Worm (Caenorhabditis elegans) whole organism, L3 larva: ENCODE results near the gene C14E2.7.
A peak's percentile ranks its signal among the peaks of the same experiment; 100 is the strongest.

Experiments used
- ZK546.5 ChIP-seq: sonication (generic microtip); optimal IDR thresholded peaks from 2 replicates; lab custom pipeline; 2017; ENCODE audit warnings: missing biosample characterization, missing genetic modification characterization
- ceh-28 ChIP-seq: fragments of 150-350 bp; optimal IDR thresholded peaks from 2 replicates; lab custom pipeline; 2014; ENCODE audit warnings: missing biosample characterization, missing genetic modification reagents, missing genetic modification characterization
- ceh-9 ChIP-seq: sonication (generic microtip); optimal IDR thresholded peaks from 2 replicates; lab custom pipeline; 2018; ENCODE audit warnings: missing biosample characterization, missing genetic modification characterization
- daf-12 ChIP-seq: fragments of 150-350 bp; optimal IDR thresholded peaks from 2 replicates; lab custom pipeline; 2014; ENCODE audit warnings: missing biosample characterization, missing genetic modification reagents, missing genetic modification characterization
- egl-27 ChIP-seq: sonication (generic microtip); optimal IDR thresholded peaks from 4 replicates; lab custom pipeline; 2017; ENCODE audit warnings: missing biosample characterization, missing genetic modification reagents, missing genetic modification characterization
- egl-5 ChIP-seq: fragments of 150-350 bp; optimal IDR thresholded peaks from 2 replicates; lab custom pipeline; 2017; ENCODE audit warnings: missing biosample characterization, missing genetic modification reagents, missing genetic modification characterization, inconsistent platforms
- elt-1 ChIP-seq: fragments of 150-350 bp; optimal IDR thresholded peaks from 2 replicates; lab custom pipeline; 2014; ENCODE audit warnings: missing biosample characterization, missing genetic modification characterization
- elt-2 ChIP-seq: sonication (generic microtip); optimal IDR thresholded peaks from 2 replicates; lab custom pipeline; 2016; ENCODE audit warnings: missing genetic modification reagents, mild to moderate bottlenecking, missing genetic modification characterization, missing compliant biosample characterization
- eor-1 ChIP-seq, 2 experiments: fragments of 150-350 bp; optimal IDR thresholded peaks; 2 replicates each; lab custom pipeline; 2014 to 2018; ENCODE audit warnings: missing biosample characterization in 2 of 2, missing genetic modification characterization in 2 of 2
- fkh-10 ChIP-seq: sonication (generic microtip); optimal IDR thresholded peaks from 2 replicates; lab custom pipeline; 2017; ENCODE audit warnings: missing biosample characterization, missing genetic modification reagents, missing genetic modification characterization
- fkh-2 ChIP-seq: fragments of 150-350 bp; optimal IDR thresholded peaks from 2 replicates; lab custom pipeline; 2014; ENCODE audit warnings: missing biosample characterization, missing genetic modification reagents, missing genetic modification characterization
- fos-1 ChIP-seq: fragments of 150-350 bp; optimal IDR thresholded peaks from 2 replicates; lab custom pipeline; 2014; ENCODE audit warnings: missing biosample characterization, missing genetic modification characterization
- hmg-11 ChIP-seq: sonication (generic microtip); optimal IDR thresholded peaks from 2 replicates; lab custom pipeline; 2016; ENCODE audit warnings: missing genetic modification characterization, missing compliant biosample characterization
- jun-1 ChIP-seq: fragments of 150-350 bp; optimal IDR thresholded peaks from 2 replicates; lab custom pipeline; 2014; ENCODE audit warnings: missing biosample characterization, missing genetic modification reagents, missing genetic modification characterization
- lin-15B ChIP-seq: fragments of 150-350 bp; optimal IDR thresholded peaks from 2 replicates; lab custom pipeline; 2014; ENCODE audit warnings: missing biosample characterization, missing genetic modification characterization
- lin-39 ChIP-seq: fragments of 150-350 bp; optimal IDR thresholded peaks from 2 replicates; lab custom pipeline; 2018; ENCODE audit warnings: missing biosample characterization, missing genetic modification reagents, missing genetic modification characterization
- lsy-12 ChIP-seq: sonication (generic microtip); optimal IDR thresholded peaks from 2 replicates; lab custom pipeline; 2016; ENCODE audit warnings: mild to moderate bottlenecking, missing genetic modification characterization, missing compliant biosample characterization
- mdl-1 ChIP-seq: fragments of 150-350 bp; optimal IDR thresholded peaks from 2 replicates; lab custom pipeline; 2014; ENCODE audit warnings: missing biosample characterization, missing genetic modification characterization
- mml-1 ChIP-seq: fragments of 150-350 bp; sonication (generic microtip); optimal IDR thresholded peaks from 3 replicates; lab custom pipeline; 2014; ENCODE audit warnings: missing biosample characterization, missing genetic modification characterization
- nfya-1 ChIP-seq: sonication (generic microtip); optimal IDR thresholded peaks from 2 replicates; lab custom pipeline; 2017; ENCODE audit warnings: missing genetic modification characterization, mild to moderate bottlenecking, missing compliant biosample characterization, antibody characterized with exemption, moderate library complexity; ENCODE audit not compliant: insufficient read depth
- nhr-11 ChIP-seq: fragments of 150-350 bp; optimal IDR thresholded peaks from 2 replicates; lab custom pipeline; 2014; ENCODE audit warnings: missing biosample characterization, missing genetic modification characterization
- nhr-23 ChIP-seq: fragments of 150-350 bp; optimal IDR thresholded peaks from 2 replicates; lab custom pipeline; 2014; ENCODE audit warnings: missing biosample characterization, missing genetic modification reagents, missing genetic modification characterization
- nhr-237 ChIP-seq: fragments of 150-350 bp; optimal IDR thresholded peaks from 2 replicates; lab custom pipeline; 2014; ENCODE audit warnings: missing biosample characterization, missing genetic modification characterization
- nhr-28 ChIP-seq: fragments of 150-350 bp; optimal IDR thresholded peaks from 2 replicates; lab custom pipeline; 2014; ENCODE audit warnings: missing biosample characterization, missing genetic modification characterization
- nhr-43 ChIP-seq: sonication (generic microtip); optimal IDR thresholded peaks from 2 replicates; lab custom pipeline; 2016; ENCODE audit warnings: mild to moderate bottlenecking, missing genetic modification characterization, missing compliant biosample characterization; ENCODE audit not compliant: poor library complexity, severe bottlenecking
- nhr-76 ChIP-seq: fragments of 150-350 bp; sonication (generic microtip); optimal IDR thresholded peaks from 5 replicates; lab custom pipeline; 2014; ENCODE audit warnings: missing biosample characterization, missing genetic modification characterization
- nhr-77 ChIP-seq: fragments of 150-350 bp; optimal IDR thresholded peaks from 2 replicates; lab custom pipeline; 2014; ENCODE audit warnings: missing biosample characterization, missing genetic modification characterization
- pha-4 ChIP-seq: fragments of 150-350 bp; optimal IDR thresholded peaks from 2 replicates; lab custom pipeline; 2014; ENCODE audit warnings: missing biosample characterization, missing genetic modification reagents, missing genetic modification characterization
- pqm-1 ChIP-seq: fragments of 150-350 bp; optimal IDR thresholded peaks from 2 replicates; lab custom pipeline; 2017; ENCODE audit warnings: missing biosample characterization, missing genetic modification characterization, inconsistent platforms
- sea-2 ChIP-seq: fragments of 150-350 bp; sonication (generic microtip); optimal IDR thresholded peaks from 4 replicates; lab custom pipeline; 2014; ENCODE audit warnings: missing biosample characterization, missing genetic modification reagents, missing genetic modification characterization
- skn-1 ChIP-seq: fragments of 150-350 bp; optimal IDR thresholded peaks from 2 replicates; lab custom pipeline; 2014; ENCODE audit warnings: missing biosample characterization, missing genetic modification characterization
- snpc-4 ChIP-seq: fragments of 150-350 bp; optimal IDR thresholded peaks from 2 replicates; lab custom pipeline; 2014; ENCODE audit warnings: missing biosample characterization, missing genetic modification characterization
- tbx-2 ChIP-seq: sonication (generic microtip); optimal IDR thresholded peaks from 2 replicates; lab custom pipeline; 2016; ENCODE audit warnings: mild to moderate bottlenecking, missing genetic modification characterization, missing compliant biosample characterization
- unc-39 ChIP-seq: sonication (generic microtip); optimal IDR thresholded peaks from 4 replicates; lab custom pipeline; 2017; ENCODE audit warnings: missing biosample characterization, missing genetic modification characterization
- zag-1 ChIP-seq: fragments of 150-350 bp; optimal IDR thresholded peaks from 2 replicates; lab custom pipeline; 2014; ENCODE audit warnings: missing biosample characterization, missing genetic modification characterization
- ztf-11 ChIP-seq: fragments of 150-350 bp; optimal IDR thresholded peaks from 2 replicates; lab custom pipeline; 2014; ENCODE audit warnings: missing biosample characterization, missing genetic modification characterization

The C14E2.7 gene

ce11 chrX:1857777-1858176 lies 41.6 kb downstream of the C14E2.7 start:
- no peak for TF ChIP-seq nhr-28 (tag; lab: Kevin White, UChicago)
- TF ChIP-seq egl-5 (tag; lab: Kevin White, UChicago), result no peak
- TF ChIP-seq pha-4 (tag; lab: Kevin White, UChicago), result no peak
- no peak for TF ChIP-seq mdl-1 (tag; lab: Kevin White, UChicago)
- TF ChIP-seq snpc-4 (tag; lab: Kevin White, UChicago), result no peak
- TF ChIP-seq eor-1 (tag; optimal IDR thresholded peaks at IDR 0.05; lab: Kevin White, UChicago), result no peak
- TF ChIP-seq elt-1 (tag; lab: Kevin White, UChicago), result no peak
- TF ChIP-seq skn-1 (tag; lab: Kevin White, UChicago), result no peak
- no peak for TF ChIP-seq lsy-12 (tag; lab: Kevin White, UChicago)
- TF ChIP-seq fkh-10 (GFP tag; lab: Kevin White, UChicago), result no peak
- TF ChIP-seq nhr-76 (tag; lab: Kevin White, UChicago), result no peak
- TF ChIP-seq lin-15B (tag; lab: Kevin White, UChicago), result no peak
- no peak for TF ChIP-seq nhr-23 (tag; lab: Kevin White, UChicago)
- no peak for TF ChIP-seq elt-2 (tag; lab: Kevin White, UChicago)
- TF ChIP-seq ceh-9 (tag; lab: Kevin White, UChicago), result no peak

ce11 chrX:1858616-1859015 lies 42.4 kb downstream of the C14E2.7 start:
- TF ChIP-seq elt-2 (tag; lab: Kevin White, UChicago) (peak; percentile 16), nhr-23 (tag; lab: Kevin White, UChicago) (peak; percentile 6), unc-39 (no peak), fos-1 (tag; lab: Kevin White, UChicago) (no peak), jun-1 (tag; lab: Kevin White, UChicago) (peak; percentile 3), tbx-2 (tag; lab: Kevin White, UChicago) (peak; percentile 61), ceh-28 (tag; lab: Kevin White, UChicago) (peak; percentile 33), nhr-43 (tag; lab: Kevin White, UChicago) (peak; percentile 67), nfya-1 (peak; percentile 36), hmg-11 (tag; lab: Kevin White, UChicago) (peak; percentile 61), ztf-11 (tag; lab: Kevin White, UChicago) (no peak), lsy-12 (tag; lab: Kevin White, UChicago) (peak; percentile 68), daf-12 (tag; lab: Kevin White, UChicago) (no peak), pqm-1 (tag; lab: Kevin White, UChicago) (no peak), fkh-10 (GFP tag; lab: Kevin White, UChicago) (no peak), zag-1 (tag; lab: Kevin White, UChicago) (no peak), pha-4 (tag; lab: Kevin White, UChicago) (peak; percentile 37), egl-27 (tag; lab: Kevin White, UChicago) (no peak), ZK546.5 (no peak)

- TF ChIP-seq nhr-23 (tag; lab: Kevin White, UChicago), result no peak
- TF ChIP-seq nhr-76 (tag; lab: Kevin White, UChicago), result no peak
Measured at ce11 chrX:1860422-1860821, 44.2 kb downstream of the C14E2.7 start, which contains the start of gene T26C11.8. T26C11.8 (plus strand) TSS chrX:1860722.

ce11 chrX:1864946-1865345 lies 48.7 kb downstream of the C14E2.7 start, which contains the start of gene tbx-41:
tbx-41 (plus strand) TSS chrX:1865246.
- TF ChIP-seq tbx-2 (tag; lab: Kevin White, UChicago) (no peak), nhr-11 (tag; lab: Kevin White, UChicago) (no peak), hmg-11 (tag; lab: Kevin White, UChicago) (no peak), fkh-2 (tag; lab: Kevin White, UChicago) (no peak), egl-5 (tag; lab: Kevin White, UChicago) (no peak), zag-1 (tag; lab: Kevin White, UChicago) (no peak), lin-15B (tag; lab: Kevin White, UChicago) (no peak), nhr-237 (tag; lab: Kevin White, UChicago) (no peak), sea-2 (GFP tag; lab: Kevin White, UChicago) (no peak), mml-1 (tag; lab: Kevin White, UChicago) (no peak), skn-1 (tag; lab: Kevin White, UChicago) (no peak), lin-39 (tag; lab: Kevin White, UChicago) (no peak), ceh-9 (tag; lab: Kevin White, UChicago) (no peak), nhr-77 (tag; lab: Kevin White, UChicago) (no peak)
